Worm (Caenorhabditis elegans) whole organism, L2 larva: ENCODE results near the gene K09G1.2.

Source experiments
- blmp-1 ChIP-seq: sonication (generic microtip); optimal IDR thresholded peaks from 2 replicates; lab custom pipeline; 2017; ENCODE audit warnings: missing genetic modification characterization, mild to moderate bottlenecking, missing compliant biosample characterization, antibody characterized with exemption, moderate library complexity; ENCODE audit not compliant: insufficient read depth
- ceh-16 ChIP-seq: fragments of 150-350 bp; optimal IDR thresholded peaks from 2 replicates; lab custom pipeline; 2014; ENCODE audit warnings: missing biosample characterization, missing genetic modification characterization
- nhr-237 ChIP-seq: fragments of 150-350 bp; optimal IDR thresholded peaks from 2 replicates; lab custom pipeline; 2014; ENCODE audit warnings: missing biosample characterization, missing genetic modification characterization
- unc-62 ChIP-seq: fragments of 150-350 bp; optimal IDR thresholded peaks from 2 replicates; lab custom pipeline; 2014; ENCODE audit warnings: missing biosample characterization, missing genetic modification reagents, missing genetic modification characterization

ce11 chrV:9587619-9588018 is 2.8 kb upstream of the K09G1.2 start:
- TF ChIP-seq nhr-237 (tag; lab: Kevin White, UChicago) (no peak), blmp-1 (tag; lab: Kevin White, UChicago) (no peak), ceh-16 (tag; lab: Kevin White, UChicago) (no peak), unc-62 (GFP tag; lab: Kevin White, UChicago) (no peak)
